Fruit fly (Drosophila melanogaster): ENCODE results near the gene CG5421.

Gene CG5421

dm6 chr2L:12465164-12466011, 17.5 kb upstream of the CG5421 start (continued):
- no peak for TF ChIP-seq ro (GFP tag; IDR thresholded peaks at IDR 0.05)
- no peak for TF ChIP-seq phol (tag; optimal IDR thresholded peaks at IDR 0.05)
- TF ChIP-seq CG15514 (GFP tag; optimal IDR thresholded peaks at IDR 0.05): peak; percentile 35
- no peak for TF ChIP-seq vvl (GFP tag; IDR thresholded peaks at IDR 0.05)
- peak; percentile 52 for TF ChIP-seq PHDP (tag; optimal IDR thresholded peaks at IDR 0.05)
- peak; percentile 33 for TF ChIP-seq CG11504 (tag; optimal IDR thresholded peaks at IDR 0.05)
- TF ChIP-seq CG11695 (GFP tag; IDR thresholded peaks at IDR 0.05): 0 out of 3 replicates have a peak, but pooled peaks have one; percentile 45
- TF ChIP-seq CG17912 (GFP tag; optimal IDR thresholded peaks at IDR 0.05): no peak
- peak; percentile 50; the same call in 1 of the 3 replicates for TF ChIP-seq gce (GFP tag; IDR thresholded peaks at IDR 0.05)
- TF ChIP-seq insv (GFP tag; optimal IDR thresholded peaks at IDR 0.05): no peak
- TF ChIP-seq Bdp1 (GFP tag; optimal IDR thresholded peaks at IDR 0.05): no peak
- TF ChIP-seq btn (GFP tag; optimal IDR thresholded peaks at IDR 0.05): no peak
- no peak for TF ChIP-seq pb (GFP tag; optimal IDR thresholded peaks at IDR 0.05)
- peak; percentile 27 for TF ChIP-seq wek (GFP tag; optimal IDR thresholded peaks at IDR 0.05)
- TF ChIP-seq CG1832 (GFP tag; optimal IDR thresholded peaks at IDR 0.05): no peak
- peak; percentile 56 for TF ChIP-seq CG33557 (GFP tag; optimal IDR thresholded peaks at IDR 0.05)
- peak; percentile 39 for TF ChIP-seq CG4707 (GFP tag; optimal IDR thresholded peaks at IDR 0.05)
- TF ChIP-seq ranshi (GFP tag; IDR thresholded peaks at IDR 0.05): no peak
- peak; percentile 51 for TF ChIP-seq Asciz (GFP tag; optimal IDR thresholded peaks at IDR 0.05)
- TF ChIP-seq danr (GFP tag; IDR thresholded peaks at IDR 0.05): no peak
- no peak for TF ChIP-seq slp2 (GFP tag; optimal IDR thresholded peaks at IDR 0.05)
- TF ChIP-seq CG10209 (GFP tag; optimal IDR thresholded peaks at IDR 0.05): peak; percentile 60
- TF ChIP-seq CG6254 (GFP tag; optimal IDR thresholded peaks at IDR 0.05): peak; percentile 17
- no peak for TF ChIP-seq CG4360 (GFP tag; IDR thresholded peaks at IDR 0.05)
- TF ChIP-seq lilli (GFP tag; optimal IDR thresholded peaks at IDR 0.05): peak; percentile 11
- peak; percentile 37 for TF ChIP-seq odd (GFP tag; optimal IDR thresholded peaks at IDR 0.05)
- peak; percentile 6 for TF ChIP-seq CG12769 (tag; optimal IDR thresholded peaks at IDR 0.05)
- no peak for TF ChIP-seq amos (GFP tag; IDR thresholded peaks at IDR 0.05; ENCODE audit: partially characterized antibody)
- no peak for TF ChIP-seq CG2129 (GFP tag; IDR thresholded peaks at IDR 0.05; ENCODE audit: partially characterized antibody)
- TF ChIP-seq Fer1 (GFP tag; optimal IDR thresholded peaks at IDR 0.05): peak; percentile 37
- no peak for TF ChIP-seq CG15073 (GFP tag; optimal IDR thresholded peaks at IDR 0.05)
- TF ChIP-seq ERR (GFP tag; optimal IDR thresholded peaks at IDR 0.05): no peak
- peak; percentile 53 for TF ChIP-seq CG12071 (GFP tag; optimal IDR thresholded peaks at IDR 0.05)
- TF ChIP-seq Xbp1 (GFP tag; optimal IDR thresholded peaks at IDR 0.05): no peak
- no peak for TF ChIP-seq pros (GFP tag; optimal IDR thresholded peaks at IDR 0.05)
- TF ChIP-seq ac (GFP tag; optimal IDR thresholded peaks at IDR 0.05): peak; percentile 77
- 0 out of 3 replicates have a peak, but pooled peaks have one; percentile 42 for TF ChIP-seq z (GFP tag; IDR thresholded peaks at IDR 0.05)
- peak; percentile 35 for TF ChIP-seq CG18619 (GFP tag; optimal IDR thresholded peaks at IDR 0.05)
- TF ChIP-seq Ets65A (GFP tag): no peak
- no peak for TF ChIP-seq ase (GFP tag; IDR thresholded peaks at IDR 0.05)
- TF ChIP-seq CG1529 (GFP tag; optimal IDR thresholded peaks at IDR 0.05): peak; percentile 31
- no peak for TF ChIP-seq sc (optimal IDR thresholded peaks at IDR 0.05)
- peak; percentile 57 for TF ChIP-seq sc (GFP tag; optimal IDR thresholded peaks at IDR 0.05)
- no peak for TF ChIP-seq CG2199 (GFP tag; IDR thresholded peaks at IDR 0.05)
- TF ChIP-seq BtbVII (GFP tag; optimal IDR thresholded peaks at IDR 0.05): peak; percentile 44
- peak in 1 of 2 experiments; percentile 9 for TF ChIP-seq eve (GFP tag; optimal IDR thresholded peaks at IDR 0.05)
- TF ChIP-seq CG13775 (GFP tag; optimal IDR thresholded peaks at IDR 0.05): no peak
- no peak for TF ChIP-seq MBD-R2 (GFP tag; IDR thresholded peaks at IDR 0.05)
- no peak for TF ChIP-seq CG17802 (tag; optimal IDR thresholded peaks at IDR 0.05)

All from whole organism, embryonic.